Fruit fly (Drosophila melanogaster): ENCODE data around the gene unc-4.

dm6 chrX:17816437-17816836 lies 48.1 kb downstream of the unc-4 start:
- no peak for TF ChIP-seq toe (GFP tag; optimal IDR thresholded peaks at IDR 0.05)
- no peak for TF ChIP-seq CG12768 (GFP tag; optimal IDR thresholded peaks at IDR 0.05)
- TF ChIP-seq CG11617 (GFP tag; optimal IDR thresholded peaks at IDR 0.05) = no peak

Data from whole organism, adult.